Fruit fly (Drosophila melanogaster): ENCODE data around the gene CG9316.

CG9316 gene

DNA sequence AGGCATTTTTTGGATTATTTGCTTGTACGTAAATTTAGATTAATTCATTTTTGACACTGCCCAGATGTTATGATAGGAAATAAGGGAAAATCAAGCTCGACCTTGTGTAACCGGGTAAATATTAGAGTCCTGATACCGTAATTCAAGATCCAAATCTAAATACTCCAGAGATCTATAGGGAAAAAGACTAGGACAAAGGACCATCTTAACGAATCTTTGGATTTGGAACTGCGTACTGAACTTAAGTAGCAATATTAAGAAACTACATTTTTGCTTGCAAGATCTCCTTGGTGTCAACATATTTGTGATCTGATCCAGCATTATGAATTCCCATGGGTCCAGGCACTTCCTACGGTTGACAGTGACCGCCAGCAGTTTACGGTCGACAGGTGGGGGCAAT is at the start of gene CG9316:
Gene CG9316, minus strand, starts transcription at position 101 of the 400 bp plus-strand sequence.
- TF ChIP-seq woc (GFP tag; optimal IDR thresholded peaks at IDR 0.05) (no peak), h (GFP tag; optimal IDR thresholded peaks at IDR 0.05) (no peak), foxo (GFP tag; optimal IDR thresholded peaks at IDR 0.05) (no peak), CrebA (GFP tag; optimal IDR thresholded peaks at IDR 0.05; ENCODE audit: borderline replicate concordance) (no peak)

DNA sequence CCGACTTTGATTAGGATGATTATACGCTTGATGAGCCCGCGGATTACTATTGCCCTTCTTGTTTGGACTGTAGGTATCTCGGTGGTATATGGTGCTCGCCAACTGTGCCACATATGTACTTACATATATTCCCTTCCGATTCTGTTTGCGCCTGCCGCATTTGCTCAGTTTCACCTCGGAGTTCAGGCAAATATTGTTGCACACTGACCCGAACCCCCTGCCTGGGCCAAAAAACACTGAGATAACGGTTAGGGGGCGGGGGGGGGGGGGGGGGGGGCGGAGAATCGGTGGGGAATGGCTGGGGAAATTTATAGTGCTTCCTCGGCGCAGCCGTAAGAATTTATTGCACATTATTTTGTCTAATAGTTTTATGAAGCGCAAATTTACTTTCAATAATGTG is 49.6 kb upstream of the CG9316 start:
- TF ChIP-seq CG9705 (GFP tag; optimal IDR thresholded peaks at IDR 0.05) (no peak), OdsH (GFP tag; optimal IDR thresholded peaks at IDR 0.05) (no peak), pan (optimal IDR thresholded peaks at IDR 0.05) (peak; percentile 56), dsf (GFP tag; optimal IDR thresholded peaks at IDR 0.05; ENCODE audit: borderline replicate concordance) (no peak), lola (GFP tag; optimal IDR thresholded peaks at IDR 0.05) (no peak)

DNA sequence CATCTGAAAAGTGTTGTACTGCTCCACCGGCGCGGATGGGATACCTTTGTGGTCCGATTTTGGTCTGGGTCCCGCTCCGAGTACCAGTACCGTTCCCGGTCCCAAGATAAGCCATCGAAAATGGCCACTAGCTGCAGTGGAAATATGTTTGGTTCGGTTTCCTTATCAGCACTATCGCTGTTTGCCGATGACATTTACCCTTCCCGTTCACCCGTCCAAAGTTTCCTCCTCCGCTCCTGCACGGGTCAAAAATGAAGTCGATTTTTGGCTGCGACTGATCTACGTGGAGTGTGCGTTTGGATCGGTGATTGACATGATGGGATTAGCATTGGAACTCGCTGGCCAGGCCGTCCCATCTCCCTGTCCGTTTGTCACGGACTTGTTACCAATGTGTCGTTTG is 48.1 kb upstream of the CG9316 start:
- TF ChIP-seq CrebA (GFP tag; optimal IDR thresholded peaks at IDR 0.05; ENCODE audit: borderline replicate concordance) (no peak), N (GFP tag; optimal IDR thresholded peaks at IDR 0.05) (no peak), Hr83 (GFP tag; optimal IDR thresholded peaks at IDR 0.05; ENCODE audit: poor library complexity, severe bottlenecking) (no peak), Jra (GFP tag; optimal IDR thresholded peaks at IDR 0.05) (no peak), psq (GFP tag; optimal IDR thresholded peaks at IDR 0.05) (no peak)

DNA sequence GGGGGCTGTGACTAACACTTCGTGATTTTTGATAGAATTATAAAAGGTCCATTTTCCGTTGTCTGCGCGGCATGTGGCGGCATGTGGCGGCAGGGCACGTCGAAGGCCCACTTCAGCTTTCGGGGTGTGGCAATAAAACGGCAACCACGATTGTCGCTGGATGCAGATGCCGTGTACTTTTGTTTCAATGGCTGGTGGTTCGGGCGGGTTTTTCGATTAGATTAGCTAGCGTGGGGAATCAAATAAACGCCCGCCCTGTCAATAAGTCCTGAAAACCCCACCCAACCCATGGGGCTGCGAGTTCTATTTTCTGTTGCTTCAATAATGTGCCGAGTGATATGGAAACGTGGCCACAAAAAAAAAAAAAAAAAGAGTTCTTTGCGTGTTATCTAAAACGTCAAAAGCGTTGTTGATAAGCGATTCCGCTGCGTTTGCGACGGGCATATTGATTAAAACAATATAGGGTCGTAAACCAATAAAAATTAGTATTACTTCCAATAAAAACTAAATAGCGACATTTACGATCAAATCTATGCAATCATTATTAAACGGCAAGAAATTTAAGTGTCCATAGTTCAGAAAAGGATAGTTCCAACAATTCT is 47.2 kb upstream of the CG9316 start:
- TF ChIP-seq CrebA (GFP tag; optimal IDR thresholded peaks at IDR 0.05; ENCODE audit: borderline replicate concordance) (peak; percentile 75), Mio (GFP tag; optimal IDR thresholded peaks at IDR 0.05) (no peak), dl (GFP tag; optimal IDR thresholded peaks at IDR 0.05; ENCODE audit: insufficient read depth in 1 of 2, partially characterized antibody in 2 of 2) (peak in 1 of 2 experiments; percentile 50), usp (GFP tag; optimal IDR thresholded peaks at IDR 0.05) (no peak), Sp1 (GFP tag; optimal IDR thresholded peaks at IDR 0.05) (peak; percentile 42), Rel (GFP tag; optimal IDR thresholded peaks at IDR 0.05) (no peak), Rel (tag; optimal IDR thresholded peaks at IDR 0.05) (peak; percentile 95), sv (GFP tag; optimal IDR thresholded peaks at IDR 0.05) (no peak)

DNA sequence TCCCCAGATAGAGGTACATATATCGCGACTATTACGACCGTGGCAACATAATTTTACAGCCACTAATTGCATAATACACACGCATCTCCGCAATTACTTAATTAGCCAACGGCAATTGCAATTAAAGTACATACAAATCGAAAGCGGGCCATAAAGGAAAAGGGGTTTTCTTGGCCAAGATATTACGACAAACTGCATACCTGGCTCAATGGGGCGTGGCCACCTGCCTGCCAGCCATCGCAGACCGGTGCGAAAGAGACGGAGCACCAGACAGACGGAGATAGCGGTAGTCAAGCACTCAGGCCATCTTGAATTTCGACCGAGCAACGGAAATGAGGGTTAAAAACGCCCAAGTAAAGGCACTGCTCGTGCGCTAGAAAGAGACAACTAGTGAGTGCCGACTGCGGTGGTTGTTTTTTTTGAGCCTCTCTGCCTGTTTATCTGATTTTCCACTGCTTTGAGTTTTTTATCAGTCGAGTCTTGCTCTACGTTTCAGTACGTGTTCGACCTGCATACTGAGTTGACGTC is 44.0 kb upstream of the CG9316 start, which contains the start of gene cad:
Gene cad, plus strand, starts transcription at position 490 of the 528 bp plus-strand sequence.
- peak; percentile 45 for TF ChIP-seq psq (GFP tag; optimal IDR thresholded peaks at IDR 0.05)
- TF ChIP-seq OdsH (GFP tag; optimal IDR thresholded peaks at IDR 0.05): peak; percentile 11
- TF ChIP-seq CG32264 (GFP tag; optimal IDR thresholded peaks at IDR 0.05): no peak
- TF ChIP-seq usp (GFP tag; optimal IDR thresholded peaks at IDR 0.05): no peak
- no peak for TF ChIP-seq tai (GFP tag; optimal IDR thresholded peaks at IDR 0.05)
- TF ChIP-seq Hr83 (GFP tag; optimal IDR thresholded peaks at IDR 0.05; ENCODE audit: poor library complexity, severe bottlenecking): peak; percentile 79
- no peak for TF ChIP-seq sv (GFP tag; optimal IDR thresholded peaks at IDR 0.05)
- TF ChIP-seq N (GFP tag; optimal IDR thresholded peaks at IDR 0.05): no peak
- TF ChIP-seq h (GFP tag; optimal IDR thresholded peaks at IDR 0.05): peak; percentile 65
- peak; percentile 41 for TF ChIP-seq HLH106 (tag; optimal IDR thresholded peaks at IDR 0.05)
- TF ChIP-seq GATAd (GFP tag; optimal IDR thresholded peaks at IDR 0.05): no peak
- no peak for TF ChIP-seq Dif (GFP tag; optimal IDR thresholded peaks at IDR 0.05; ENCODE audit: partially characterized antibody)
- peak; percentile 2 for TF ChIP-seq Hnf4 (GFP tag; optimal IDR thresholded peaks at IDR 0.05)
- peak; percentile 65 for TF ChIP-seq Sp1 (GFP tag; optimal IDR thresholded peaks at IDR 0.05)
- no peak for TF ChIP-seq Mio (GFP tag; optimal IDR thresholded peaks at IDR 0.05)
- no peak for TF ChIP-seq lola (GFP tag; optimal IDR thresholded peaks at IDR 0.05)
- TF ChIP-seq foxo (GFP tag; optimal IDR thresholded peaks at IDR 0.05): peak in 1 of 2 experiments; percentile 14
- TF ChIP-seq dsf (GFP tag; optimal IDR thresholded peaks at IDR 0.05; ENCODE audit: borderline replicate concordance): no peak
- TF ChIP-seq dmrt93B (GFP tag; optimal IDR thresholded peaks at IDR 0.05): peak; percentile 36
- TF ChIP-seq Jra (GFP tag; optimal IDR thresholded peaks at IDR 0.05): peak; percentile 19
- no peak for TF ChIP-seq pan (optimal IDR thresholded peaks at IDR 0.05)
- TF ChIP-seq brk (GFP tag; optimal IDR thresholded peaks at IDR 0.05): no peak
- TF ChIP-seq br (GFP tag; optimal IDR thresholded peaks at IDR 0.05): peak; percentile 57
- TF ChIP-seq woc (GFP tag; optimal IDR thresholded peaks at IDR 0.05): no peak
- no peak for TF ChIP-seq dl (GFP tag; optimal IDR thresholded peaks at IDR 0.05; ENCODE audit: insufficient read depth in 1 of 2, partially characterized antibody in 2 of 2)
- TF ChIP-seq Hr78 (GFP tag; optimal IDR thresholded peaks at IDR 0.05): no peak
- TF ChIP-seq Vsx2 (GFP tag; optimal IDR thresholded peaks at IDR 0.05; ENCODE audit: partially characterized antibody): no peak
- no peak for TF ChIP-seq CrebA (GFP tag; optimal IDR thresholded peaks at IDR 0.05; ENCODE audit: borderline replicate concordance)
- TF ChIP-seq Abd-B (GFP tag; optimal IDR thresholded peaks at IDR 0.05): no peak
- TF ChIP-seq fru (GFP tag; optimal IDR thresholded peaks at IDR 0.05): no peak
- no peak for TF ChIP-seq Rel (GFP tag; optimal IDR thresholded peaks at IDR 0.05)
- TF ChIP-seq Rel (tag; optimal IDR thresholded peaks at IDR 0.05): peak; percentile 65
- TF ChIP-seq sage (GFP tag; optimal IDR thresholded peaks at IDR 0.05): no peak
- peak; percentile 26 for TF ChIP-seq CG9705 (GFP tag; optimal IDR thresholded peaks at IDR 0.05)
- TF ChIP-seq Dfd (GFP tag; optimal IDR thresholded peaks at IDR 0.05): no peak
- peak; percentile 65 for TF ChIP-seq jim (GFP tag; optimal IDR thresholded peaks at IDR 0.05)
- no peak for TF ChIP-seq Myc (optimal IDR thresholded peaks at IDR 0.05)
- no peak for TF ChIP-seq ey (GFP tag; optimal IDR thresholded peaks at IDR 0.05)
